Worm (Caenorhabditis elegans): ENCODE data around the gene F56D6.6.

Gene F56D6.6

DNA sequence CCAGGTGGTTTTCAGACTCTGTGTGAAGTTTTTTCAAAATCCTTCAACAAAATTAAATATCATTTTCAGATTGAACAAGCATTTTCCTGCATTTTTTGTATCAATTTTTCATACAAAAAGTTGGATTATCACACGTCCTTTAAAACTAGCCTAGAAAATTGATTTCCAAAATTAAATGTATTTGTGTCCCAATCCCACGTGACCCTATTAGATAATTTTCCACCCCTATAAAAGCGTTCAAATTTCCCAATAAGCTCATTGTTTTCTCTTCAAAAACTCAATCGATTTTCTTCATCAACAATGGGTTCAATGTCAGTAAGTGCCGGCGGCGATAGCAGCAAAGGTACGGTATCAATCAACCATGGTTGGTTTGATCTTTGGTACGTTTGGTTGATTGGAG lies 11.4 kb downstream of the F56D6.6 start, which contains the start of gene F56D6.19:
Gene F56D6.19 (plus strand): TSS at position 301 of the 400 bp plus-strand sequence.
- TF ChIP-seq hlh-13 (GFP tag; optimal IDR thresholded peaks at IDR 0.05) (no peak), zip-5 (tag; optimal IDR thresholded peaks at IDR 0.05) (no peak), tbx-2 (tag; optimal IDR thresholded peaks at IDR 0.05) (no peak), dve-1 (tag; optimal IDR thresholded peaks at IDR 0.05) (no peak), ceh-14 (tag; optimal IDR thresholded peaks at IDR 0.05) (no peak), ref-2 (tag; optimal IDR thresholded peaks at IDR 0.05) (no peak), fkh-10 (GFP tag; optimal IDR thresholded peaks at IDR 0.05) (no peak)

DNA sequence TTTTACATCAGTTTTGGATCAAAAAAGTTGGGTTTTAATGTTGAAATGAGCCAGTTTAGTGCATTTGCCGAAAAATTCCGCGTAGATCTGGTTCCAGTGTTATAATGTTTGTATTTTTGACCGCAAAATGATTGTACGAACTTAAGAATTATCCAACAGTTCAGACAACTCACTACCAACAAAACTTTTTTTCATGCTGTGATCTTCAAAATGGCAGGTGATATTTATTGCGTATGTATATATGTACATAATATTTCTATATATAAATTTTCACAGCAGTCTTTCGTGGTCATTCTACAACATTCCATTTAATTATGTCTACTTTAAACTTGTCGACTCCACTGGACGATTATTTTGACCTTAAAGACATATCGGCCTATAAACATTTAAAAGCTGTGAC lies 12.2 kb downstream of the F56D6.6 start, which contains the start of gene srz-20:
Gene srz-20 (plus strand): TSS at position 301 of the 400 bp plus-strand sequence.
- no peak for TF ChIP-seq ceh-6 (GFP tag; optimal IDR thresholded peaks at IDR 0.05)
- no peak for TF ChIP-seq ceh-2 (tag; optimal IDR thresholded peaks at IDR 0.05)
- TF ChIP-seq sdc-2 (tag; optimal IDR thresholded peaks at IDR 0.05), result no peak
- no peak for TF ChIP-seq madf-2 (tag; optimal IDR thresholded peaks at IDR 0.05)
- no peak for TF ChIP-seq Y22D7AL.16 (tag; optimal IDR thresholded peaks at IDR 0.05)
- TF ChIP-seq ceh-24 (tag; optimal IDR thresholded peaks at IDR 0.05), result no peak
- TF ChIP-seq ref-2 (tag; optimal IDR thresholded peaks at IDR 0.05), result no peak
- TF ChIP-seq dmd-4 (tag; optimal IDR thresholded peaks at IDR 0.05; ENCODE audit: borderline replicate concordance), result no peak
- TF ChIP-seq sox-2 (GFP tag; IDR thresholded peaks at IDR 0.05), result no peak
- TF ChIP-seq ceh-14 (tag; optimal IDR thresholded peaks at IDR 0.05), result no peak
- TF ChIP-seq pros-1 (tag; optimal IDR thresholded peaks at IDR 0.05), result no peak
- no peak for TF ChIP-seq C08G9.2 (tag; optimal IDR thresholded peaks at IDR 0.05)
- TF ChIP-seq ttx-3 (tag; optimal IDR thresholded peaks at IDR 0.05), result no peak
- no peak for TF ChIP-seq unc-42 (tag; optimal IDR thresholded peaks at IDR 0.05)
- TF ChIP-seq T23F11.4 (GFP tag; optimal IDR thresholded peaks at IDR 0.05), result no peak
- no peak for TF ChIP-seq unc-86 (tag; optimal IDR thresholded peaks at IDR 0.05)
- no peak for TF ChIP-seq unc-3 (GFP tag; conservative IDR thresholded peaks at IDR 0.05)
- TF ChIP-seq unc-3 (tag; optimal IDR thresholded peaks at IDR 0.05), result no peak
- no peak for TF ChIP-seq ztf-16 (tag; optimal IDR thresholded peaks at IDR 0.05)
- no peak for TF ChIP-seq ceh-22 (tag; optimal IDR thresholded peaks at IDR 0.05)
- TF ChIP-seq sox-4 (tag; optimal IDR thresholded peaks at IDR 0.05), result no peak

DNA sequence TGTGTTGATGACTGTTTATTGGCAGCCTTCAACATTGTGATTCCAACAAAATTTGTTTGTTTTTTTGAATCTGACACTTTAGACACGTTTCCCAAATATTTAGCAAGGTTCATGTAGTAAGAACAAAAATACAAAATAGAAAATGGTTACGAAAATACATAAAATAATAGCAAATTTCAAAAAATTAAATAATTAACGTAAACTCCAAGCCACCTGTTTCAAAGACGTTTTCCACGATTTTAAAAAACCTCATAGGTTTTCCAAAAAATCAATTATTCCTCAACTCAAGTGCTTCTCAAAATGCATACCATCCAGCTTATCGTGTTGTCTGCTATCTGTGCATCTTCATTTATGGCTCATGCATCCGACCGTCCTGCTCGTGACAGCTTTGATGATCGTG lies 14.3 kb downstream of the F56D6.6 start, which contains the start of gene F56D6.14:
Gene F56D6.14 (plus strand): TSS at position 301 of the 400 bp plus-strand sequence.
- no peak for TF ChIP-seq sox-4 (tag; optimal IDR thresholded peaks at IDR 0.05)

DNA sequence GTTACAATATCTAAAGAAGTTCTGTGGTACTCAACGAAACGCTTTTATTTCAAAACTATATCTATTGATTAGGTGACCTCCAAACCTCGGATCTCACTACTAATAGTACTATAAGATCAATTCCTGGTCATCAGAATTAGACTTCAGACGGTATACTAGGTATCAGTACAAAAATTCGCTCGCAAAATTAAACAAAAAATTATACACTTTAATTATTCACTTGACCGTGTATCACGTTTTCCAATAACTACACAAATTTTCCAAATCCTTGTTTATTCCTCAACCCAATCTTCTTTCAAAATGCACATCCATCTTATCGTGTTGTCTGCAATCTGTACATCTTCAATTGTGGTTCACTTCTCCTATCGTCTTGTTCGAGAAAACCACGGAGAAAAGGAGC lies 15.1 kb downstream of the F56D6.6 start, which contains the start of gene F56D6.23:
Gene F56D6.23 (plus strand): TSS at position 301 of the 400 bp plus-strand sequence.
- TF ChIP-seq madf-2 (tag; optimal IDR thresholded peaks at IDR 0.05) (no peak), fax-1 (tag; optimal IDR thresholded peaks at IDR 0.05) (no peak), ceh-2 (tag; optimal IDR thresholded peaks at IDR 0.05) (no peak), K02D7.2 (tag; optimal IDR thresholded peaks at IDR 0.05) (no peak), hlh-30 (tag; optimal IDR thresholded peaks at IDR 0.05; ENCODE audit: insufficient read depth) (no peak), sox-4 (tag; optimal IDR thresholded peaks at IDR 0.05) (no peak), nhr-11 (tag; optimal IDR thresholded peaks at IDR 0.05) (no peak), mec-3 (tag; optimal IDR thresholded peaks at IDR 0.05; ENCODE audit: borderline replicate concordance) (no peak)

DNA sequence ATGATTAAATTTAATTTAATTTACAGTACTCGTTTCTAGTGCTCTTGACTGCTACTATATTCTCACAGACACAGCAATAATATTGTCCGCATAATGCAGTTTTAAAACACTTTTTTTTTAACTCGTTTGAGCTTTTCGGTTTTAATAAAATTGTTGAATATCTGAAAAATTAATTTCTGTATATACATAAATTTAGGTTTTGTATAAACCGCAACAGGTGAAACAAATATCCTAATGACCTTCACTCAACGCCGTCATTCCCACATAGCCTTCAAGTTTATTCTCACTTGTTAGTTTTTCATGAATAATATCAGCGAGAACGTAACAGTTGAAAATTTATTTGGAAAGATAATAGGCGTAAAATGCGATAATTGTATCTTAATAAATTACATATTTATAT lies 16.5 kb downstream of the F56D6.6 start, which contains the start of gene srz-19:
Gene srz-19 (plus strand): TSS at position 301 of the 400 bp plus-strand sequence.
- no peak for TF ChIP-seq syd-9 (tag; optimal IDR thresholded peaks at IDR 0.05)
- no peak for TF ChIP-seq ahr-1 (tag; optimal IDR thresholded peaks at IDR 0.05)
- TF ChIP-seq lin-11 (tag; optimal IDR thresholded peaks at IDR 0.05), result no peak
- no peak for TF ChIP-seq tbx-2 (tag; optimal IDR thresholded peaks at IDR 0.05)
- TF ChIP-seq odd-2 (tag; optimal IDR thresholded peaks at IDR 0.05), result no peak
